Worm (Caenorhabditis elegans): ENCODE measurements around the gene adm-2.

Gene adm-2

DNA sequence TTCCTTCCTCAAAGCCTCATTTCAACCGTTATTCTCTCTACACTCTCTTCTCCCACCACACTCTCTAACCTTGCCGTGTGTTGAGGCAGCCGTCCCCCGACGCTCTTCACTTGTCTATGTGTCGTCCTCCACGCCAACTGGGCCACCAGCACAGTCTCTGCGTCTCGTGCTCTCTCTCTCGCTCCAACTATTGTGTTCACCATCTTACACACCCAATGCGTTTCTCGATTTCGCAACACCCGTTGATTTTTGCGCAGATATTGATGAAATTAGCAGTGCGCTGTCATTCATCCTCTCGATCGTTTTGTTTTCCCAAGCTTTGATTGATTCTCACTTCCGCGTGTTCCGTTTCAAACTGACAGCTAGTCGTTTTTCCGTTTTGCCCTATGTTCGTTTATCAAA, 643 bp upstream of the adm-2 start:
- peak; percentile 0 for TF ChIP-seq hlh-6 (tag; optimal IDR thresholded peaks at IDR 0.05)
- no peak for TF ChIP-seq pros-1 (tag; optimal IDR thresholded peaks at IDR 0.05)
- TF ChIP-seq pha-2 (tag; optimal IDR thresholded peaks at IDR 0.05), result no peak
- no peak for TF ChIP-seq pax-1 (tag; optimal IDR thresholded peaks at IDR 0.05)
- no peak for TF ChIP-seq K09A11.1 (tag; optimal IDR thresholded peaks at IDR 0.05; ENCODE audit: insufficient read depth)
- no peak for TF ChIP-seq hlh-13 (GFP tag; optimal IDR thresholded peaks at IDR 0.05)
- TF ChIP-seq ref-2 (tag; optimal IDR thresholded peaks at IDR 0.05), result peak; percentile 50
- TF ChIP-seq pat-9 (tag; optimal IDR thresholded peaks at IDR 0.05), result no peak
- no peak for TF ChIP-seq dve-1 (tag; optimal IDR thresholded peaks at IDR 0.05)
- no peak for TF ChIP-seq T23F11.4 (GFP tag; optimal IDR thresholded peaks at IDR 0.05)
- TF ChIP-seq ceh-19 (GFP tag; optimal IDR thresholded peaks at IDR 0.05), result peak; percentile 2
- no peak for TF ChIP-seq ahr-1 (tag; optimal IDR thresholded peaks at IDR 0.05)
- TF ChIP-seq tbx-7 (tag; optimal IDR thresholded peaks at IDR 0.05), result no peak
- TF ChIP-seq lin-11 (tag; optimal IDR thresholded peaks at IDR 0.05), result no peak
- no peak for TF ChIP-seq F13H6.1 (tag; optimal IDR thresholded peaks at IDR 0.05)
- TF ChIP-seq unc-42 (tag; optimal IDR thresholded peaks at IDR 0.05), result peak; percentile 53
- no peak for TF ChIP-seq mec-3 (tag; optimal IDR thresholded peaks at IDR 0.05; ENCODE audit: borderline replicate concordance)
- peak; percentile 39 for TF ChIP-seq hlh-8 (tag; optimal IDR thresholded peaks at IDR 0.05)
- TF ChIP-seq lim-6 (tag; optimal IDR thresholded peaks at IDR 0.05), result peak; percentile 6
- TF ChIP-seq madf-2 (tag; optimal IDR thresholded peaks at IDR 0.05), result no peak
- peak; percentile 26 for TF ChIP-seq sox-2 (GFP tag; IDR thresholded peaks at IDR 0.05)
- TF ChIP-seq ets-4 (tag; optimal IDR thresholded peaks at IDR 0.05), result peak; percentile 10
- TF ChIP-seq ama-1 (optimal IDR thresholded peaks at IDR 0.05), result no peak
- no peak for TF ChIP-seq unc-3 (GFP tag; conservative IDR thresholded peaks at IDR 0.05)
- no peak for TF ChIP-seq unc-3 (tag; optimal IDR thresholded peaks at IDR 0.05)
- TF ChIP-seq ceh-22 (tag; optimal IDR thresholded peaks at IDR 0.05), result no peak
- TF ChIP-seq ztf-16 (tag; optimal IDR thresholded peaks at IDR 0.05), result no peak
- no peak for TF ChIP-seq gmeb-2 (tag; optimal IDR thresholded peaks at IDR 0.05)
- TF ChIP-seq ceh-45 (GFP tag; IDR thresholded peaks at IDR 0.05), result no peak
- no peak for TF ChIP-seq Y22D7AL.16 (tag; optimal IDR thresholded peaks at IDR 0.05)
- no peak for TF ChIP-seq ceh-30 (tag; optimal IDR thresholded peaks at IDR 0.05)
- no peak for TF ChIP-seq fkh-10 (GFP tag; optimal IDR thresholded peaks at IDR 0.05)
- no peak for TF ChIP-seq hlh-15 (tag; optimal IDR thresholded peaks at IDR 0.05)
- no peak for TF ChIP-seq pqm-1 (tag; optimal IDR thresholded peaks at IDR 0.05)
- TF ChIP-seq elt-2 (tag; optimal IDR thresholded peaks at IDR 0.05), result no peak
- TF ChIP-seq ceh-34 (tag; optimal IDR thresholded peaks at IDR 0.05), result peak; percentile 26
- TF ChIP-seq npax-4 (tag; optimal IDR thresholded peaks at IDR 0.05), result no peak
- no peak for TF ChIP-seq K02D7.2 (tag; optimal IDR thresholded peaks at IDR 0.05)
- TF ChIP-seq elt-4 (tag; optimal IDR thresholded peaks at IDR 0.05), result no peak
- TF ChIP-seq unc-55 (GFP tag; optimal IDR thresholded peaks at IDR 0.05), result peak; percentile 95
- TF ChIP-seq syd-9 (tag; optimal IDR thresholded peaks at IDR 0.05), result peak; percentile 57
- TF ChIP-seq sdc-2 (tag; optimal IDR thresholded peaks at IDR 0.05), result peak; percentile 85
- TF ChIP-seq ceh-6 (GFP tag; optimal IDR thresholded peaks at IDR 0.05), result no peak
- TF ChIP-seq hlh-30 (tag; optimal IDR thresholded peaks at IDR 0.05; ENCODE audit: insufficient read depth), result peak; percentile 40
- TF ChIP-seq nhr-11 (tag; optimal IDR thresholded peaks at IDR 0.05), result no peak
- TF ChIP-seq odd-2 (tag; optimal IDR thresholded peaks at IDR 0.05), result no peak
- peak; percentile 39 for TF ChIP-seq ceh-2 (tag; optimal IDR thresholded peaks at IDR 0.05)
- no peak for TF ChIP-seq ceh-24 (tag; optimal IDR thresholded peaks at IDR 0.05)
- TF ChIP-seq ceh-31 (tag; optimal IDR thresholded peaks at IDR 0.05), result peak; percentile 89
- no peak for TF ChIP-seq nhr-232 (tag; optimal IDR thresholded peaks at IDR 0.05)
- no peak for TF ChIP-seq ceh-14 (tag; optimal IDR thresholded peaks at IDR 0.05)
- TF ChIP-seq ceh-18 (tag; optimal IDR thresholded peaks at IDR 0.05), result peak; percentile 51
- TF ChIP-seq fax-1 (tag; optimal IDR thresholded peaks at IDR 0.05), result no peak
- TF ChIP-seq rnt-1 (tag; optimal IDR thresholded peaks at IDR 0.05), result peak; percentile 28
- no peak for TF ChIP-seq ceh-48 (tag; optimal IDR thresholded peaks at IDR 0.05)

All from whole organism, late embryonic.